Fruit fly (Drosophila melanogaster) whole organism: ENCODE data around the gene NimB3.

Source experiments
- CG8478 ChIP-seq: fragments of >200 bp; optimal IDR thresholded peaks from 2 replicates; lab custom pipeline; 2018; ENCODE audit warnings: inconsistent platforms
- Dll ChIP-seq: fragments of >200 bp; optimal IDR thresholded peaks from 2 replicates; lab custom pipeline; 2017
- usp ChIP-seq: fragments of >200 bp; optimal IDR thresholded peaks from 2 replicates; lab custom pipeline; 2017; ENCODE audit warnings: missing biosample characterization, missing genetic modification characterization, mixed read lengths

DNA sequence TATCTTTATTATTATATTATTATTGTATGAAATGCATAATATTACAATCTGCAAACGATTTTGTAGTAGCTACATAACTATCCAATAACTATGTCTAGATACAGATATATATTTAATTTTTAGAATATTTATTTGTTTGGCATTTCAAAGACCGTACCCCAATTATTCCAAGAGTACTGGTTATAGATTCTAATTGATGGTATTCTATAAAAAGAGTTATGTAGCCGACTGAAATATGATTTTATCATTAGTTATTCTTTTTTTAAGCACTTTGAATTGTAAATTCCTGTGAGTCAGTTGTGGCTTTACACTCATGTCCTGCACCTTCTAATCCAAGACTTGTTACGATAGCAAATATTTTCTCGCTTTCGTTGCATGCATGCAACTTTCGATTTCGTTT, 42.1 kb downstream of the NimB3 start:
- no peak for TF ChIP-seq usp (GFP tag; lab: Kevin White, UChicago)
- no peak for TF ChIP-seq Dll
- TF ChIP-seq CG8478 (lab: Kevin White, UChicago), result no peak
